Worm (Caenorhabditis elegans) whole organism, early embryonic: ENCODE data around the gene R160.3.

Experiments used
- flt-1 ChIP-seq: fragments of 200-800 bp; sonication (Bioruptor generic); IDR thresholded peaks from 2 replicates; pipeline ENCODE4 v1.3.6; 2022; ENCODE audit warnings: missing genetic modification characterization, missing compliant biosample characterization
- hnd-1 ChIP-seq: sonication (generic microtip); optimal IDR thresholded peaks from 2 replicates; lab custom pipeline; 2016; ENCODE audit warnings: missing genetic modification characterization, missing compliant biosample characterization
- scrt-1 ChIP-seq: fragments of 200-800 bp; sonication (Bioruptor generic); IDR thresholded peaks from 2 replicates; pipeline ENCODE4 v1.3.6; 2022; ENCODE audit warnings: missing genetic modification characterization, missing compliant biosample characterization
- tbx-37 ChIP-seq: fragments of 200-800 bp; sonication (Bioruptor generic); conservative IDR thresholded peaks from 2 replicates; pipeline ENCODE4 v1.3.6; 2022; ENCODE audit warnings: missing genetic modification reagents, missing genetic modification characterization, missing compliant biosample characterization

ce11 chrX:4409591-4410279, 43.6 kb upstream of the R160.3 start:
- TF ChIP-seq hnd-1 (tag; lab: Kevin White, UChicago) (no peak), flt-1 (GFP tag; lab: Robert Waterston, UW) (no peak), scrt-1 (no peak), tbx-37 (GFP tag; lab: Robert Waterston, UW) (no peak)
